Fruit fly (Drosophila melanogaster) whole organism, larva: ENCODE data around the gene edin.

Experiments used
- noc ChIP-seq: fragments of 200-800 bp; sonication (Bioruptor generic); optimal IDR thresholded peaks from 3 replicates; lab custom pipeline; 2019; ENCODE audit warnings: missing biosample characterization, mild to moderate bottlenecking, missing genetic modification characterization, moderate library complexity

The edin gene

dm6 chr3L:17486794-17487726 lies 7.6 kb upstream of the edin start, which contains the start of gene Oatp74D:
Oatp74D (plus strand) TSS chr3L:17487118.
- TF ChIP-seq noc (tag; lab: Kevin White, UChicago): peak; percentile 39

dm6 chr3L:17488622-17489391 lies 5.9 kb upstream of the edin start:
- TF ChIP-seq noc (tag; lab: Kevin White, UChicago): no peak

dm6 chr3L:17491646-17492045 lies 3.0 kb upstream of the edin start:
- no peak for TF ChIP-seq noc (tag; lab: Kevin White, UChicago)

- TF ChIP-seq noc (tag; lab: Kevin White, UChicago): no peak
Observed at dm6 chr3L:17493256-17493655, 1.4 kb upstream of the edin start.

dm6 chr3L:17493807-17494404 lies 774 bp upstream of the edin start:
- TF ChIP-seq noc (tag; lab: Kevin White, UChicago): no peak

- TF ChIP-seq noc (tag; lab: Kevin White, UChicago): no peak
Observed at dm6 chr3L:17495266-17495961, 734 bp downstream of the edin start.

dm6 chr3L:17496012-17496411 lies 1.3 kb downstream of the edin start:
- no peak for TF ChIP-seq noc (tag; lab: Kevin White, UChicago)

- TF ChIP-seq noc (tag; lab: Kevin White, UChicago): no peak
Observed at dm6 chr3L:17496871-17497492, 2.3 kb downstream of the edin start.

dm6 chr3L:17497969-17498368 lies 3.3 kb downstream of the edin start:
- TF ChIP-seq noc (tag; lab: Kevin White, UChicago): no peak

dm6 chr3L:17498952-17499710 lies 4.5 kb downstream of the edin start:
- TF ChIP-seq noc (tag; lab: Kevin White, UChicago): no peak

dm6 chr3L:17500315-17500985 lies 5.8 kb downstream of the edin start:
- no peak for TF ChIP-seq noc (tag; lab: Kevin White, UChicago)

- TF ChIP-seq noc (tag; lab: Kevin White, UChicago): no peak
Observed at dm6 chr3L:17502235-17502634, 7.6 kb downstream of the edin start.

dm6 chr3L:17504538-17504937 lies 9.9 kb downstream of the edin start:
- no peak for TF ChIP-seq noc (tag; lab: Kevin White, UChicago)
